Fruit fly (Drosophila melanogaster): ENCODE results near the gene CG13045.

CG13045 gene

DNA sequence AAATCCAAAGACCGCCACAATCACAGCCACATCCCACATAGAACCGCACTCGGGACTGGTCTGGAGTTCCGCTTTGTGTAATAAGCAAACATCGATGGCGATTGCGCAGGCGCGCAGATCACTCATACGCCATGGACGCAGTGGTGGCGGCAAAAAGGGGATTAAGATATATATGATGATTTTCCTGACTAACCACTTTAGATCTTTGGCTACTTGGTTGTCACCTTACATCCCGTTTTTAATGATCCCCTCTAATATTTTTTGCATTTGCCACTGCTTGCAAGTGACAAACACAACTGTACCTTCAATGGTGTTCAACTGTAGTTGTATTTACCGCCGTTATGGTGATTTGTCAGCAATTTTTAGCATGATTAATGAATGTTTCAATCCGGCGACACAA lies 19.2 kb upstream of the CG13045 start (continued):
- TF ChIP-seq CG11504 (tag; optimal IDR thresholded peaks at IDR 0.05) (no peak), Gug (GFP tag; IDR thresholded peaks at IDR 0.05) (0 out of 4 replicates have a peak, but pooled peaks have one; percentile 6), CG15601 (tag; optimal IDR thresholded peaks at IDR 0.05) (no peak), unpg (GFP tag; optimal IDR thresholded peaks at IDR 0.05) (peak; percentile 20), CTCF (GFP tag; optimal IDR thresholded peaks at IDR 0.05) (no peak), CG17829 (tag; optimal IDR thresholded peaks at IDR 0.05) (no peak), maf-S (GFP tag; optimal IDR thresholded peaks at IDR 0.05) (no peak), row (GFP tag; IDR thresholded peaks at IDR 0.05) (peak; percentile 40; the same call in 1 of the 3 replicates), Vsx1 (GFP tag; optimal IDR thresholded peaks at IDR 0.05) (no peak), CG30403 (GFP tag; optimal IDR thresholded peaks at IDR 0.05) (peak; percentile 38), tap (tag; optimal IDR thresholded peaks at IDR 0.05) (no peak), gro (GFP tag; optimal IDR thresholded peaks at IDR 0.05) (no peak), Bteb2 (GFP tag; optimal IDR thresholded peaks at IDR 0.05) (no peak), Dll (GFP tag; IDR thresholded peaks at IDR 0.05; ENCODE audit: partially characterized antibody) (no peak), CG4404 (GFP tag; IDR thresholded peaks at IDR 0.05) (no peak), exex (tag; optimal IDR thresholded peaks at IDR 0.05) (no peak), CG4360 (GFP tag; IDR thresholded peaks at IDR 0.05) (no peak), CG2678 (tag; optimal IDR thresholded peaks at IDR 0.05) (no peak), gcm (GFP tag; optimal IDR thresholded peaks at IDR 0.05) (no peak), zfh1 (GFP tag; IDR thresholded peaks at IDR 0.05) (no peak), ash1 (GFP tag; optimal IDR thresholded peaks at IDR 0.05) (no peak), D19B (GFP tag; optimal IDR thresholded peaks at IDR 0.05) (no peak), CG10654 (GFP tag; optimal IDR thresholded peaks at IDR 0.05) (no peak), PHDP (tag; optimal IDR thresholded peaks at IDR 0.05) (no peak), CG1602 (GFP tag; optimal IDR thresholded peaks at IDR 0.05) (no peak), pita (GFP tag; optimal IDR thresholded peaks at IDR 0.05) (no peak), Doc3 (GFP tag; IDR thresholded peaks at IDR 0.05; ENCODE audit: partially characterized antibody) (no peak), Ets97D (GFP tag; optimal IDR thresholded peaks at IDR 0.05) (no peak), CG18476 (GFP tag; optimal IDR thresholded peaks at IDR 0.05) (no peak), CG11696 (GFP tag; IDR thresholded peaks at IDR 0.05) (no peak), CG3838 (GFP tag; optimal IDR thresholded peaks at IDR 0.05) (no peak), CG7987 (GFP tag; optimal IDR thresholded peaks at IDR 0.05) (no peak), so (GFP tag; IDR thresholded peaks at IDR 0.05) (no peak), CG10543 (GFP tag; optimal IDR thresholded peaks at IDR 0.05) (no peak), lmd (GFP tag; IDR thresholded peaks at IDR 0.05) (peak; percentile 39; the same call in 1 of the 2 replicates), CG13123 (GFP tag; optimal IDR thresholded peaks at IDR 0.05) (no peak), NK7.1 (GFP tag; optimal IDR thresholded peaks at IDR 0.05) (no peak), gcm2 (GFP tag; optimal IDR thresholded peaks at IDR 0.05) (no peak), CG17912 (GFP tag; optimal IDR thresholded peaks at IDR 0.05) (no peak), CG6765 (GFP tag; optimal IDR thresholded peaks at IDR 0.05) (no peak), CG34224 (GFP tag; IDR thresholded peaks at IDR 0.05; ENCODE audit: partially characterized antibody) (no peak), CG4424 (GFP tag; optimal IDR thresholded peaks at IDR 0.05) (no peak), pb (GFP tag; optimal IDR thresholded peaks at IDR 0.05) (no peak), Chrac-16 (GFP tag; optimal IDR thresholded peaks at IDR 0.05) (no peak), CG6683 (GFP tag; optimal IDR thresholded peaks at IDR 0.05) (no peak), CG7556 (GFP tag; optimal IDR thresholded peaks at IDR 0.05) (no peak), Lpt (GFP tag; optimal IDR thresholded peaks at IDR 0.05) (no peak), MESR4 (GFP tag; optimal IDR thresholded peaks at IDR 0.05) (no peak), mirr (GFP tag; optimal IDR thresholded peaks at IDR 0.05) (no peak), cas (GFP tag; IDR thresholded peaks at IDR 0.05) (no peak), croc (GFP tag; conservative IDR thresholded peaks at IDR 0.05) (no peak), Scr (GFP tag; IDR thresholded peaks at IDR 0.05; ENCODE audit: partially characterized antibody) (no peak), fu2 (GFP tag; optimal IDR thresholded peaks at IDR 0.05) (no peak)

Data from whole organism, embryonic.